Fruit fly (Drosophila melanogaster): ENCODE measurements around the gene Alg13.

Alg13 gene

DNA sequence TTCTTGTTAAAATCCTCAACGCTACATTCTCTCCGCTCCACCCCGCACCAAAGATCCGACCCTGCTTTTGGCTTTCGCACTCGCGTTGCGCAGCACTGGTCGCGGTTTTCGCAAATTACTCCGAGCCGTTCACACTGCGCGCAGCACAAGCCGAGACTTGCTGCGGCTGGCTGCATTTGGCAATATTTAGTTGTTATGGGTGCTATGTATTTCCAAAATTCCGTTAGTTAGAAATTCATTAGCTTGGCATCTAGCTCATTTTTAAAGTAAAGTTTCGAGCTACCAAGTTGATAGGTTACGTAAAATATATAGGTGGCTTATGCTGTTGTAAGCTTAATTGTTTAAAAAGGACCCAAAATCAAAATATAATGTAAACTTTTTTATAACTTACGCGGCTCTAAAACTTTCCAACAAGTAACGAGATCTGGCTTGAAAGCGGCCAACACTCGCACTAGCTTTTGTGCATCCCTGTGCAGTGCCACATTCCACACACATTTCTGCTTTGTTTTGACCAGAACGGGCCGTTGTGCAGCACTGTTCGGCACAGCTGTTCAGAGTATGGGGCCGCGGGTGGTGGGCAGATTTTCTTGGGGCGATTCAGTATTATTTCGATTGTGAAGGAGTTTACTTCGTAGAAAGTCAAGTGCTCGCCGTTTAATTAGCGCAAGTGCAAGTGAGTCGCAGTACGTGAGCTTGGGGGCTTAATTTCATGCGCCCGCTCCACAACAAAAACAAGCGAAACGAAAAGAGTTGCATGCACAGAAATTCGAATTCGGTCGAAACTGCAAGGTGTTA lies 15.4 kb downstream of the Alg13 start, which contains the start of the genes yem and Ctl2 (continued):
- TF ChIP-seq wek (GFP tag; optimal IDR thresholded peaks at IDR 0.05) (no peak), CG33213 (GFP tag; optimal IDR thresholded peaks at IDR 0.05) (peak; percentile 25), CG8290 (GFP tag; optimal IDR thresholded peaks at IDR 0.05) (peak; percentile 85), CG8290 (tag; optimal IDR thresholded peaks at IDR 0.05) (peak; percentile 68 to 90), en (GFP tag; optimal IDR thresholded peaks at IDR 0.05) (peak; percentile 34), CG18619 (GFP tag; optimal IDR thresholded peaks at IDR 0.05) (peak; percentile 79), Lim3 (GFP tag; IDR thresholded peaks at IDR 0.05) (no peak), ase (GFP tag; IDR thresholded peaks at IDR 0.05) (no peak; the same call in 2 of the 3 replicates), chm (GFP tag; IDR thresholded peaks at IDR 0.05) (peak; percentile 50; the same call in 1 of the 2 replicates), Pdp1 (GFP tag; optimal IDR thresholded peaks at IDR 0.05) (peak; percentile 84 to 88), unc-4 (GFP tag; IDR thresholded peaks at IDR 0.05; ENCODE audit: partially characterized antibody) (no peak), CG16779 (GFP tag; IDR thresholded peaks at IDR 0.05) (peak; percentile 36; the same call in 1 of the 2 replicates), dan (GFP tag; IDR thresholded peaks at IDR 0.05) (no peak), ato (GFP tag; IDR thresholded peaks at IDR 0.05; ENCODE audit: partially characterized antibody) (peak; percentile 5; the same call in 1 of the 2 replicates), Gsc (GFP tag; IDR thresholded peaks at IDR 0.05) (no peak)

DNA sequence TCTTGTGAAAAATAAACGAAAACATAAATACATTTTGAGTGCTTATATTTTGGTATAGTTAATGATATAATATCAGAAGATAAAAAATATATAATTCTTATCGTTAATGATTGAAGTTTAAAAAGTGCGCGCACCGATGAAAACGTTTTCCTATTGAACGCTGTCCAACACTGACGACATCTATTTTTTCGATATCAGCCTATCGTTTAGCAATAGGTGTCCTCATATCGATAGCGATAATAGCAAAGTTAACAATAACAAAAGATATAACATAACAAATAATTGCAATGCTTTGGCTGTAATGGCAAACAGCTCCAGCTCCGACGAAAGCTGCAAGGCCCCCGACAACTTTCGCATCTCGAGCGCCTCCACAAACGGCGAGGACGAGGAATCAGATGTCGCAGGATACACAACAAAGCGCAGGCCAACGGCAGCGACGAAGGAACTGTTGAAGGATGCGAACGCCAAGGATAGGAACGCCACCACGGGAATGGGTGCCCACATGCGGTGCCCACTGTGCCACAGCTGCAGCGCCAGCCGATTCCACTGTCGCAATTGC lies 22.1 kb downstream of the Alg13 start, which contains the start of gene Atg14:
Gene Atg14 (plus strand): TSS at position 225 of the 559 bp plus-strand sequence.
- TF ChIP-seq CG2116 (GFP tag; optimal IDR thresholded peaks at IDR 0.05) (peak; percentile 81), vnd (GFP tag; IDR thresholded peaks at IDR 0.05; ENCODE audit: partially characterized antibody) (peak; percentile 92), CrebB (tag; optimal IDR thresholded peaks at IDR 0.05) (no peak), CG14860 (GFP tag; IDR thresholded peaks at IDR 0.05; ENCODE audit: partially characterized antibody) (peak; percentile 92), mirr (GFP tag; optimal IDR thresholded peaks at IDR 0.05) (peak; percentile 12), oc (tag; optimal IDR thresholded peaks at IDR 0.05) (no peak), CG12659 (GFP tag; optimal IDR thresholded peaks at IDR 0.05) (peak; percentile 58), scrt (GFP tag; optimal IDR thresholded peaks at IDR 0.05) (peak; percentile 1), CG8924 (tag; optimal IDR thresholded peaks at IDR 0.05) (peak; percentile 25), CG1603 (tag; optimal IDR thresholded peaks at IDR 0.05) (peak; percentile 48), sens (GFP tag) (peak; percentile 41), Ets65A (GFP tag) (peak; percentile 35), Fer2 (tag; optimal IDR thresholded peaks at IDR 0.05) (no peak), prd (optimal IDR thresholded peaks at IDR 0.05) (no peak), prd (GFP tag; IDR thresholded peaks at IDR 0.05) (0 out of 3 replicates have a peak, but pooled peaks have one; percentile 13), bbx (GFP tag; IDR thresholded peaks at IDR 0.05; ENCODE audit: partially characterized antibody) (peak; percentile 98), BEAF-32 (GFP tag; optimal IDR thresholded peaks at IDR 0.05) (peak; percentile 85), wor (GFP tag; IDR thresholded peaks at IDR 0.05) (no peak), CG31388 (GFP tag; optimal IDR thresholded peaks at IDR 0.05) (no peak), pzg (GFP tag; optimal IDR thresholded peaks at IDR 0.05) (peak; percentile 81), Bgb (GFP tag; IDR thresholded peaks at IDR 0.05; ENCODE audit: partially characterized antibody) (peak; percentile 96), lab (GFP tag; optimal IDR thresholded peaks at IDR 0.05) (peak; percentile 38), B-H2 (GFP tag; optimal IDR thresholded peaks at IDR 0.05) (peak; percentile 86), Dll (GFP tag; IDR thresholded peaks at IDR 0.05; ENCODE audit: partially characterized antibody) (peak; percentile 92), CG42726 (GFP tag; IDR thresholded peaks at IDR 0.05; ENCODE audit: partially characterized antibody) (peak; percentile 58; the same call in 1 of the 2 replicates), Scr (GFP tag; IDR thresholded peaks at IDR 0.05; ENCODE audit: partially characterized antibody) (peak; percentile 90), Dbx (GFP tag; IDR thresholded peaks at IDR 0.05) (peak; percentile 9; the same call in 1 of the 3 replicates), Fer3 (tag; optimal IDR thresholded peaks at IDR 0.05) (peak; percentile 17), Hmr (GFP tag; optimal IDR thresholded peaks at IDR 0.05) (peak; percentile 30), Rfx (GFP tag; IDR thresholded peaks at IDR 0.05) (peak; percentile 41; the same call in 1 of the 2 replicates), Stat92E (GFP tag; optimal IDR thresholded peaks at IDR 0.05) (peak in 1 of 3 experiments; percentile 11)
